Worm (Caenorhabditis elegans) whole organism, mixed stage, embryonic: Measurements from ENCODE around the gene mrpl-32.

ENCODE experiments used
- blmp-1 ChIP-seq: fragments of 150-350 bp; optimal IDR thresholded peaks from 2 replicates; lab custom pipeline; 2014; ENCODE audit warnings: missing biosample characterization, missing genetic modification characterization
- elt-3 ChIP-seq: fragments of 150-350 bp; optimal IDR thresholded peaks from 2 replicates; lab custom pipeline; 2014; ENCODE audit warnings: missing biosample characterization, missing genetic modification characterization
- lin-13 ChIP-seq: fragments of 150-350 bp; optimal IDR thresholded peaks from 2 replicates; lab custom pipeline; 2014; ENCODE audit warnings: missing biosample characterization, missing genetic modification characterization
- mep-1 ChIP-seq: fragments of 150-350 bp; optimal IDR thresholded peaks from 2 replicates; lab custom pipeline; 2017; ENCODE audit warnings: missing biosample characterization, missing genetic modification reagents, missing genetic modification characterization, inconsistent platforms
- snpc-4 ChIP-seq: fragments of 150-350 bp; optimal IDR thresholded peaks from 2 replicates; lab custom pipeline; 2014; ENCODE audit warnings: missing biosample characterization, missing genetic modification characterization
- sptf-1 ChIP-seq: sonication (generic microtip); optimal IDR thresholded peaks from 2 replicates; lab custom pipeline; 2017; ENCODE audit warnings: mild to moderate bottlenecking, missing genetic modification characterization, moderate library complexity, missing compliant biosample characterization
- unc-62 ChIP-seq: fragments of 150-350 bp; optimal IDR thresholded peaks from 2 replicates; lab custom pipeline; 2014; ENCODE audit warnings: missing biosample characterization, missing genetic modification reagents, missing genetic modification characterization

DNA sequence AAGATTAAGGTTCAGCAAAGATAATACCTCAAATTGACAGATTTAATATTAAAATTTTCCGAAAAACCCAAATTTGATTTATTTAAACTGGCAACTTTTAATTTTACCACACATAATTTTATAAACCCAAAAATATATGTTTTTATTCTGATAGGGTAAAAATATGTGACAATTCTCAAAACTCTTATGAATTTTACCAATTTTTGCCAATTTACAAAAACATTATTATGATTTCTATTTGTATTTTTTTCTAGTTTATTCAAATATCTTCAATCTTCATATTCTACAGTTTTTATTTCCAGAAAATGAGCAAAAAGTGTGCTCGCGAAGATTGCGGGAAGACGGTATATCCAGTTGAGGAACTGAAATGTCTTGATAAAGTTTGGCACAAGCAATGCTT, 34.3 kb downstream of the mrpl-32 start, which contains the start of gene F42H10.3:
- TF ChIP-seq sptf-1 (tag; lab: Kevin White, UChicago) (no peak), lin-13 (tag; lab: Kevin White, UChicago) (no peak), snpc-4 (tag; lab: Kevin White, UChicago) (no peak), mep-1 (tag; lab: Kevin White, UChicago) (no peak), unc-62 (GFP tag; lab: Kevin White, UChicago) (no peak), elt-3 (tag; lab: Kevin White, UChicago) (no peak), blmp-1 (tag; lab: Kevin White, UChicago) (no peak)
